Worm (Caenorhabditis elegans): ENCODE results near the gene mam-4.

mam-4 gene

DNA sequence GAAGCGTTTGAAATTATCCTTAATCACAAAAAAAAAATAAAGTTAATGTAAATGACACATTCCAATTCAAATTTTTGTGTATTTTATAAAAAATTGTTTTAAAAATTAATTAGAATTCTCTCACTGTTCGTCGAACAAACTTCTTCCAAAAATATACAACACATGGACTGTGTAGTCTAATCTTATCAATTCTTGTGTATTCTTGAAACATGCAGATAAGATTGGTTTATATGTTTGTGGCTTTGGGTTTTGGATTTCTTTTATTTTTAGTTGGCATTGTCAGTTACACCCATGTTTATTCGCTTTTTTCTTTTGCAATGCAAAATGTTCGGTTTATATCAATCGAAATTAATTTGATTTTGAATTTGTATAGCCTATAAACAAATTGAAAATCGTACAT lies 27.5 kb upstream of the mam-4 start:
- TF ChIP-seq dmd-6 (GFP tag; IDR thresholded peaks at IDR 0.05) (no peak), php-3 (GFP tag; IDR thresholded peaks at IDR 0.05) (no peak), zfp-2 (tag; optimal IDR thresholded peaks at IDR 0.05) (no peak), nhr-28 (tag; optimal IDR thresholded peaks at IDR 0.05) (peak; percentile 54), snpc-1.2 (GFP tag; IDR thresholded peaks at IDR 0.05) (no peak)

- no peak for TF ChIP-seq nhr-28 (tag; optimal IDR thresholded peaks at IDR 0.05)
- TF ChIP-seq nhr-237 (tag; optimal IDR thresholded peaks at IDR 0.05) = no peak
- no peak for TF ChIP-seq unc-130 (GFP tag; optimal IDR thresholded peaks at IDR 0.05)
- no peak for TF ChIP-seq dmd-8 (GFP tag; IDR thresholded peaks at IDR 0.05)
- no peak for TF ChIP-seq cey-2 (tag; optimal IDR thresholded peaks at IDR 0.05; ENCODE audit: borderline replicate concordance, insufficient read depth)
- TF ChIP-seq hlh-30 (tag; optimal IDR thresholded peaks at IDR 0.05; ENCODE audit: insufficient read depth) = no peak
- no peak for TF ChIP-seq snpc-1.2 (GFP tag; IDR thresholded peaks at IDR 0.05)
- TF ChIP-seq vab-7 (GFP tag; IDR thresholded peaks at IDR 0.05) = no peak
- TF ChIP-seq ceh-20 (GFP tag; IDR thresholded peaks at IDR 0.05) = no peak
- no peak for TF ChIP-seq php-3 (GFP tag; IDR thresholded peaks at IDR 0.05)
- TF ChIP-seq lin-13 (GFP tag; optimal IDR thresholded peaks at IDR 0.05) = no peak
- no peak for TF ChIP-seq tra-1 (GFP tag; IDR thresholded peaks at IDR 0.05)
Measured at ce11 chrV:11220936-11221335, 27.0 kb upstream of the mam-4 start, which contains the start of gene T19B10.2. T19B10.2 (plus strand) TSS chrV:11221302.

DNA sequence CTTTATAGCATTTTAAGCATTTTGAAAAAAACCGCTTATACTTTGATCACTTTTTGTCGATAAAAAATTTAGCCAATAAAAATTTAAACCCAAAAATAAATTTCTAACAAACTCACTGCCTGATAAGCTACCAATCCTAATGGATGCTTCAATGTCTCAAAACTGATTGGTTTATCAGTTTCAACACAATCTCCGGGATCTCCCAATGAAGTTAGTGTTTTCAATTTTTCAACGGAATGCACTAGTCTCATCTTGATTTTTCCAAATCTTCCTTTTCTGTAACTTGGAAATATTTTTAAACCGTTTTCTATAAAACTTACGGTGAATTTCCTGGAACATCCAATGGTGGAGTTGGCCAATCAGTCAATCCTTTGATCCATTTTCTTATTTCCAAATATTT lies 24.2 kb upstream of the mam-4 start:
- TF ChIP-seq ceh-82 (tag; optimal IDR thresholded peaks at IDR 0.05) = no peak
- TF ChIP-seq unc-62 (GFP tag; optimal IDR thresholded peaks at IDR 0.05 in 1 of 2) = peak in 1 of 2 experiments; percentile 91
- TF ChIP-seq unc-62 (tag; optimal IDR thresholded peaks at IDR 0.05) = no peak

DNA sequence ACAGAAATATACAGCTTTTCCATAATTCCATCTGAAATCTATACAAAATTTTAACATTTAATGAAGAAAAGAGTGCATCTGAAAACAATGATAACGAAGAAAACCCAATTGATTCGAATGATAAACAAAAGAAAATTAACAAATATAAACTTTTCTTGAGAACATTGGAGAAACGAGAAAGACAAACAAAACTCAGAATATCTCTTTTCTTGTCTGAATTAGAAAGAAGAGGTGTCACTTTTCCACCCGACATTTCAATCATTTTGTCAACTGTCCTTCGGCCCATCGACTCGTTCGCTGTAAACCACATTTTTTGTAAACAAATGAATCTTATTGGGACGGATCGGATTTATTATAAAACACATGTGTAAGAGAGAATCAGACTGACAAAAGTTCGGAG lies 22.0 kb upstream of the mam-4 start, which contains the start of gene bgal-1:
Gene bgal-1 (minus strand): TSS at position 38 of the 400 bp plus-strand sequence.
- TF ChIP-seq hlh-30 (tag; optimal IDR thresholded peaks at IDR 0.05; ENCODE audit: insufficient read depth) = peak; percentile 4
- peak; percentile 13 for TF ChIP-seq hlh-11 (tag; optimal IDR thresholded peaks at IDR 0.05)
- no peak for TF ChIP-seq Y48G9A.11 (GFP tag; IDR thresholded peaks at IDR 0.05)
- peak in 1 of 2 experiments; percentile 55 for TF ChIP-seq lsy-2 (tag; optimal IDR thresholded peaks at IDR 0.05)
- TF ChIP-seq daf-16 (GFP tag; optimal IDR thresholded peaks at IDR 0.05) = peak in 1 of 2 experiments; percentile 72
- peak; percentile 28 for TF ChIP-seq daf-16 (tag; optimal IDR thresholded peaks at IDR 0.05)
- TF ChIP-seq F37D6.2 (tag; optimal IDR thresholded peaks at IDR 0.05) = no peak
- TF ChIP-seq unc-62 (GFP tag; optimal IDR thresholded peaks at IDR 0.05 in 1 of 2) = no peak
- TF ChIP-seq unc-62 (tag; optimal IDR thresholded peaks at IDR 0.05) = no peak
- no peak for TF ChIP-seq nhr-111 (GFP tag; optimal IDR thresholded peaks at IDR 0.05)
- TF ChIP-seq zfp-2 (tag; optimal IDR thresholded peaks at IDR 0.05) = no peak
- peak; percentile 53 for TF ChIP-seq mep-1 (tag; optimal IDR thresholded peaks at IDR 0.05)
- TF ChIP-seq F10B5.3 (tag; optimal IDR thresholded peaks at IDR 0.05) = peak; percentile 4
- peak; percentile 43 for TF ChIP-seq dve-1 (tag; optimal IDR thresholded peaks at IDR 0.05; ENCODE audit: insufficient read depth)
- peak; percentile 6; the same call in 1 of the 2 replicates for TF ChIP-seq pha-4 (GFP tag; IDR thresholded peaks at IDR 0.05)
- TF ChIP-seq pha-4 (tag; optimal IDR thresholded peaks at IDR 0.05) = no peak
- TF ChIP-seq ama-1 (optimal IDR thresholded peaks at IDR 0.05) = peak; percentile 92

- peak; percentile 76 for TF ChIP-seq ceh-28 (tag; optimal IDR thresholded peaks at IDR 0.05)
- TF ChIP-seq hlh-30 (tag; optimal IDR thresholded peaks at IDR 0.05; ENCODE audit: insufficient read depth) = peak; percentile 98
- TF ChIP-seq F26F4.8 (GFP tag; conservative IDR thresholded peaks at IDR 0.05) = no peak
- TF ChIP-seq vab-7 (GFP tag; IDR thresholded peaks at IDR 0.05) = peak; percentile 53
- TF ChIP-seq hmg-1.1 (GFP tag; IDR thresholded peaks at IDR 0.05) = peak; percentile 86
- TF ChIP-seq nhr-48 (tag; optimal IDR thresholded peaks at IDR 0.05) = peak; percentile 60
- peak; percentile 49 for TF ChIP-seq F37D6.2 (tag; optimal IDR thresholded peaks at IDR 0.05)
- TF ChIP-seq php-3 (GFP tag; IDR thresholded peaks at IDR 0.05) = no peak
- peak; percentile 77 for TF ChIP-seq nhr-11 (tag; optimal IDR thresholded peaks at IDR 0.05)
- no peak for TF ChIP-seq nhr-42 (GFP tag; IDR thresholded peaks at IDR 0.05)
- peak; percentile 36 for TF ChIP-seq zip-2 (tag; optimal IDR thresholded peaks at IDR 0.05)
- no peak for TF ChIP-seq unc-39 (tag; optimal IDR thresholded peaks at IDR 0.05)
- peak; percentile 87 for TF ChIP-seq mes-2 (tag; optimal IDR thresholded peaks at IDR 0.05; ENCODE audit: poor library complexity, severe bottlenecking)
- TF ChIP-seq lim-7 (GFP tag; IDR thresholded peaks at IDR 0.05) = no peak
- no peak for TF ChIP-seq lin-39 (tag; optimal IDR thresholded peaks at IDR 0.05)
- TF ChIP-seq nhr-76 (tag; optimal IDR thresholded peaks at IDR 0.05) = no peak
- no peak for TF ChIP-seq egl-27 (tag; optimal IDR thresholded peaks at IDR 0.05)
- no peak for TF ChIP-seq D1046.2 (GFP tag; IDR thresholded peaks at IDR 0.05)
Measured at ce11 chrV:11228653-11229173, 19.2 kb upstream of the mam-4 start, which contains the start of gene pqn-70. pqn-70 (minus strand) TSS chrV:11228703.
